Worm (Caenorhabditis elegans): Measurements from ENCODE around the gene T13C5.3.
A peak's percentile ranks its signal among the peaks of the same experiment; 100 is the strongest.

T13C5.3 gene

DNA sequence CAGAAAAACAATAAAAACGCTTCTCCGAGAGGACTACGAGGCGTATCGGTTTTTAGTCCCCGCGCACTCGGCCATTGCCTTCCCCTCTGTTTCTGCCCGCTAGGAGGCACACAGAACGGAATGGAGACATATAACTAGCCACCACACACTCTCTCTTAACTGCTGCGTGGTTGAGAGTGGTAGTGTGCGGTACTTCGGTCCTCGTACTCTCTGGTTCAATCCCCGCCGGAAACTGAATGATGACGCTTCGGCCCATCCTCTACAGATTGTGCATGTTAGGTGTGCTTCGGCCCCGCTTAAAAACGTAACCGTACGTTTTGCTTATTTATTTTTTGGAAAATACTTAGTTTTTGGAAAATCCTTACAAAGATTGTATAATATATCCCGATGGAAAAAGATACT, 29.4 kb downstream of the T13C5.3 start, which contains the start of gene T13C5.6 (continued):
- TF ChIP-seq ceh-20 (GFP tag; IDR thresholded peaks at IDR 0.05) = peak; percentile 94
- TF ChIP-seq mdt-29 (GFP tag; IDR thresholded peaks at IDR 0.05) = peak; percentile 87
- TF ChIP-seq lin-38 (GFP tag; IDR thresholded peaks at IDR 0.05) = peak; percentile 76
- TF ChIP-seq nhr-25 (tag; optimal IDR thresholded peaks at IDR 0.05; ENCODE audit: borderline replicate concordance, insufficient read depth) = peak; percentile 50
- TF ChIP-seq spr-1 (tag; optimal IDR thresholded peaks at IDR 0.05) = peak; percentile 93
- TF ChIP-seq lin-29 (GFP tag; IDR thresholded peaks at IDR 0.05) = peak; percentile 78; the same call in 1 of the 2 replicates
- TF ChIP-seq ceh-82 (tag; optimal IDR thresholded peaks at IDR 0.05) = peak; percentile 6
- peak; percentile 89 for TF ChIP-seq spr-3 (GFP tag; optimal IDR thresholded peaks at IDR 0.05)
- TF ChIP-seq nhr-102 (tag; optimal IDR thresholded peaks at IDR 0.05) = peak; percentile 92
- TF ChIP-seq vab-7 (GFP tag; IDR thresholded peaks at IDR 0.05) = peak; percentile 75
- TF ChIP-seq Y48G9A.11 (GFP tag; IDR thresholded peaks at IDR 0.05) = peak; percentile 70
- no peak for TF ChIP-seq lin-15B (tag; optimal IDR thresholded peaks at IDR 0.05)
- no peak for TF ChIP-seq cey-2 (tag; optimal IDR thresholded peaks at IDR 0.05; ENCODE audit: borderline replicate concordance, insufficient read depth)
- peak; percentile 92 for TF ChIP-seq pha-4 (GFP tag; IDR thresholded peaks at IDR 0.05)
- peak; percentile 9 for TF ChIP-seq pha-4 (tag; optimal IDR thresholded peaks at IDR 0.05)
- 0 out of 2 replicates have a peak, but pooled peaks have one; percentile 27 for TF ChIP-seq daf-8 (GFP tag; IDR thresholded peaks at IDR 0.05)
- TF ChIP-seq lsy-2 (tag; optimal IDR thresholded peaks at IDR 0.05) = peak; percentile 46 to 85
- peak; percentile 100 for TF ChIP-seq aha-1 (tag)
- peak; percentile 95 for TF ChIP-seq mep-1 (tag; optimal IDR thresholded peaks at IDR 0.05)
- TF ChIP-seq ceh-44 (GFP tag; IDR thresholded peaks at IDR 0.05) = peak; percentile 79; the same call in 1 of the 2 replicates
- peak; percentile 81 for TF ChIP-seq php-3 (GFP tag; IDR thresholded peaks at IDR 0.05)
- peak; percentile 90 for TF ChIP-seq nhr-42 (GFP tag; IDR thresholded peaks at IDR 0.05)
- peak; percentile 83; the same call in 1 of the 2 replicates for TF ChIP-seq dmd-8 (GFP tag; IDR thresholded peaks at IDR 0.05)
- TF ChIP-seq nhr-77 (tag; optimal IDR thresholded peaks at IDR 0.05) = peak; percentile 80
- peak; percentile 68; the same call in 1 of the 2 replicates for TF ChIP-seq D1046.2 (GFP tag; IDR thresholded peaks at IDR 0.05)
- TF ChIP-seq fkh-10 (GFP tag; optimal IDR thresholded peaks at IDR 0.05) = peak; percentile 92
- TF ChIP-seq lin-1 (GFP tag; IDR thresholded peaks at IDR 0.05) = peak; percentile 95
- peak; percentile 87 for TF ChIP-seq ztf-7 (tag; optimal IDR thresholded peaks at IDR 0.05)
- TF ChIP-seq egl-43 (GFP tag; IDR thresholded peaks at IDR 0.05) = peak; percentile 98
- peak; percentile 92 for TF ChIP-seq dve-1 (tag; optimal IDR thresholded peaks at IDR 0.05; ENCODE audit: insufficient read depth)
- peak; percentile 92 for TF ChIP-seq nhr-6 (tag; optimal IDR thresholded peaks at IDR 0.05)
- TF ChIP-seq daf-16 (GFP tag; optimal IDR thresholded peaks at IDR 0.05) = peak; percentile 71 to 94
- TF ChIP-seq daf-16 (tag; optimal IDR thresholded peaks at IDR 0.05) = peak; percentile 81
- TF ChIP-seq mxl-3 (GFP tag; optimal IDR thresholded peaks at IDR 0.05) = peak; percentile 89
- TF ChIP-seq F10B5.3 (tag; optimal IDR thresholded peaks at IDR 0.05) = peak; percentile 68
- TF ChIP-seq tra-1 (GFP tag; IDR thresholded peaks at IDR 0.05) = peak; percentile 93
- TF ChIP-seq Y75B8A.6 (GFP tag; IDR thresholded peaks at IDR 0.05) = 0 out of 2 replicates have a peak, but pooled peaks have one; percentile 72
- TF ChIP-seq nhr-111 (GFP tag; optimal IDR thresholded peaks at IDR 0.05) = peak; percentile 90
- no peak for TF ChIP-seq ceh-28 (tag; optimal IDR thresholded peaks at IDR 0.05)
- peak; percentile 55; the same call in 1 of the 2 replicates for TF ChIP-seq mxl-2 (GFP tag; conservative IDR thresholded peaks at IDR 0.05)
- no peak for TF ChIP-seq lin-39 (tag; optimal IDR thresholded peaks at IDR 0.05)
- TF ChIP-seq daf-12 (tag; optimal IDR thresholded peaks at IDR 0.05) = no peak
- TF ChIP-seq ama-1 (optimal IDR thresholded peaks at IDR 0.05) = no peak
- TF ChIP-seq ZK546.5 (tag; optimal IDR thresholded peaks at IDR 0.05) = no peak
- TF ChIP-seq nhr-76 (tag; optimal IDR thresholded peaks at IDR 0.05) = no peak
- TF ChIP-seq ceh-32 (tag; optimal IDR thresholded peaks at IDR 0.05; ENCODE audit: poor library complexity) = peak; percentile 74
- peak; percentile 91 for TF ChIP-seq F37D6.2 (tag; optimal IDR thresholded peaks at IDR 0.05)
- peak; percentile 60; the same call in 1 of the 2 replicates for TF ChIP-seq Y105C5A.15 (GFP tag; IDR thresholded peaks at IDR 0.05)
- TF ChIP-seq ztf-11 (tag; optimal IDR thresholded peaks at IDR 0.05) = no peak
- peak in 1 of 2 experiments; percentile 74 for TF ChIP-seq mdl-1 (tag; optimal IDR thresholded peaks at IDR 0.05)
- TF ChIP-seq skn-1 (tag; optimal IDR thresholded peaks at IDR 0.05) = no peak

All from whole organism, L4 larva.